Fruit fly (Drosophila melanogaster) whole organism, embryonic: ENCODE data around the gene TBC1d7.

Source experiments
- ATbp ChIP-seq: fragments of 200-800 bp; sonication (Bioruptor generic); optimal IDR thresholded peaks from 2 replicates; lab custom pipeline; 2017; ENCODE audit warnings: missing biosample characterization, mild to moderate bottlenecking, missing genetic modification characterization, missing genetic modification reagents
- CG10267 ChIP-seq: fragments of 200-800 bp; sonication (Bioruptor generic); optimal IDR thresholded peaks from 2 replicates; lab custom pipeline; 2018; ENCODE audit warnings: missing biosample characterization, mild to moderate bottlenecking, missing genetic modification characterization, moderate library complexity
- CG10431 ChIP-seq: fragments of 200-800 bp; sonication (Bioruptor generic); optimal IDR thresholded peaks from 3 replicates; lab custom pipeline; 2018; ENCODE audit warnings: missing biosample characterization, mild to moderate bottlenecking, missing genetic modification characterization
- CG12236 ChIP-seq: fragments of 200-800 bp; sonication (Bioruptor generic); optimal IDR thresholded peaks from 2 replicates; lab custom pipeline; 2016; ENCODE audit warnings: missing biosample characterization, missing genetic modification characterization
- CG13123 ChIP-seq: fragments of 200-800 bp; sonication (Bioruptor generic); optimal IDR thresholded peaks from 2 replicates; lab custom pipeline; 2016; ENCODE audit warnings: missing biosample characterization, missing genetic modification characterization
- CG13775 ChIP-seq: fragments of 200-800 bp; sonication (Bioruptor generic); optimal IDR thresholded peaks from 3 replicates; lab custom pipeline; 2017; ENCODE audit warnings: missing biosample characterization, mild to moderate bottlenecking, missing genetic modification characterization
- CG15269 ChIP-seq: fragments of 200-800 bp; sonication (Bioruptor generic); optimal IDR thresholded peaks from 2 replicates; lab custom pipeline; 2018; ENCODE audit warnings: missing biosample characterization, mild to moderate bottlenecking, missing genetic modification characterization, moderate library complexity
- CG17359 ChIP-seq: fragments of 200-800 bp; sonication (Bioruptor generic); optimal IDR thresholded peaks from 3 replicates; lab custom pipeline; 2018; ENCODE audit warnings: missing biosample characterization, mild to moderate bottlenecking, missing genetic modification characterization, moderate library complexity
- CG17912 ChIP-seq: fragments of 200-800 bp; sonication (Bioruptor generic); optimal IDR thresholded peaks from 2 replicates; lab custom pipeline; 2018; ENCODE audit warnings: missing biosample characterization, mild to moderate bottlenecking, missing genetic modification characterization
- CG2129 ChIP-seq: fragments of 200-800 bp; sonication (Bioruptor generic); IDR thresholded peaks from 2 replicates; pipeline ENCODE4 v1.3.6; 2022; ENCODE audit warnings: missing biosample characterization, missing genetic modification characterization; ENCODE audit not compliant: partially characterized antibody
- CG2199 ChIP-seq: fragments of 200-800 bp; sonication (Bioruptor generic); IDR thresholded peaks from 3 replicates; pipeline ENCODE4 v1.3.6; 2022; ENCODE audit warnings: missing biosample characterization, missing genetic modification characterization
- CG2712 ChIP-seq: fragments of 200-800 bp; optimal IDR thresholded peaks from 3 replicates; lab custom pipeline; 2019; ENCODE audit warnings: missing biosample characterization, mild to moderate bottlenecking, missing genetic modification characterization, moderate library complexity
- CG30431 ChIP-seq: fragments of 200-800 bp; sonication (Bioruptor generic); optimal IDR thresholded peaks from 2 replicates; lab custom pipeline; 2017; ENCODE audit warnings: missing biosample characterization, missing genetic modification characterization
- CG32767 ChIP-seq: fragments of 200-800 bp; sonication (Bioruptor generic); IDR thresholded peaks from 2 replicates; pipeline ENCODE4 v1.3.6; 2022; ENCODE audit warnings: missing biosample characterization, missing genetic modification characterization
- CG5180 ChIP-seq: fragments of 200-800 bp; sonication (Bioruptor generic); optimal IDR thresholded peaks from 3 replicates; lab custom pipeline; 2017; ENCODE audit warnings: missing biosample characterization, missing genetic modification characterization, mild to moderate bottlenecking, moderate library complexity, missing genetic modification reagents
- CG6254 ChIP-seq: fragments of 200-800 bp; sonication (Bioruptor generic); optimal IDR thresholded peaks from 3 replicates; lab custom pipeline; 2017; ENCODE audit warnings: mild to moderate bottlenecking, missing biosample characterization, missing genetic modification reagents, missing genetic modification characterization
- CG7372 ChIP-seq: fragments of 200-800 bp; sonication (Bioruptor generic); IDR thresholded peaks from 2 replicates; pipeline ENCODE4 v1.3.6; 2022; ENCODE audit warnings: missing biosample characterization, missing genetic modification characterization
- CG7556 ChIP-seq: fragments of 200-800 bp; sonication (Bioruptor generic); optimal IDR thresholded peaks from 2 replicates; lab custom pipeline; 2017; ENCODE audit warnings: missing biosample characterization, mild to moderate bottlenecking, missing genetic modification characterization
- CG9727 ChIP-seq: fragments of 200-800 bp; sonication (Bioruptor generic); optimal IDR thresholded peaks from 3 replicates; lab custom pipeline; 2017; ENCODE audit warnings: missing biosample characterization, mild to moderate bottlenecking, missing genetic modification characterization
- CG9817 ChIP-seq: fragments of 200-800 bp; sonication (Bioruptor generic); optimal IDR thresholded peaks from 2 replicates; lab custom pipeline; 2018; ENCODE audit warnings: missing biosample characterization, mild to moderate bottlenecking, missing genetic modification characterization, moderate library complexity
- Dip3 ChIP-seq: fragments of 200-800 bp; sonication (Bioruptor generic); optimal IDR thresholded peaks from 3 replicates; lab custom pipeline; 2016; ENCODE audit warnings: missing biosample characterization, missing genetic modification characterization
- Eip74EF ChIP-seq, 2 experiments: fragments of 200-800 bp in 1 of 2; fragments of >200 bp in 1 of 2; sonication (Bioruptor generic) in 1 of 2; optimal IDR thresholded peaks; 2 replicates each; lab custom pipeline; 2017 to 2019; ENCODE audit warnings: missing biosample characterization in 2 of 2, missing genetic modification characterization in 2 of 2, mild to moderate bottlenecking in 1 of 2, moderate library complexity in 1 of 2
- GATAe ChIP-seq: fragments of 200-800 bp; sonication (Bioruptor generic); conservative IDR thresholded peaks from 2 replicates; pipeline ENCODE4 v1.3.6; 2022; ENCODE audit warnings: missing biosample characterization, missing genetic modification characterization
- HLH4C ChIP-seq: fragments of 200-800 bp; sonication (Bioruptor generic); IDR thresholded peaks from 3 replicates; pipeline ENCODE4 v1.3.6; 2022; ENCODE audit warnings: missing biosample characterization, missing genetic modification characterization; ENCODE audit not compliant: partially characterized antibody
- Mrtf ChIP-seq: fragments of 200-800 bp; sonication (Bioruptor generic); IDR thresholded peaks from 3 replicates; pipeline ENCODE4 v1.3.6; 2022; ENCODE audit warnings: missing biosample characterization, missing genetic modification characterization
- Scr ChIP-seq: fragments of 200-800 bp; sonication (Bioruptor generic); IDR thresholded peaks from 2 replicates; pipeline ENCODE4 v1.3.6; 2022; ENCODE audit warnings: missing biosample characterization, missing genetic modification characterization; ENCODE audit not compliant: partially characterized antibody
- Stat92E ChIP-seq, 3 experiments: fragments of >200 bp in 2 of 3; fragments of 200-800 bp in 1 of 3; sonication (Bioruptor generic) in 1 of 3; optimal IDR thresholded peaks; 2 replicates each; lab custom pipeline; 2017 to 2019; ENCODE audit warnings: missing biosample characterization in 3 of 3, missing genetic modification characterization in 3 of 3, mild to moderate bottlenecking in 1 of 3, moderate library complexity in 1 of 3
- TFAM ChIP-seq: fragments of 200-800 bp; sonication (Bioruptor generic); optimal IDR thresholded peaks from 2 replicates; lab custom pipeline; 2017; ENCODE audit warnings: missing biosample characterization, missing genetic modification characterization, inconsistent platforms
- Taf1 ChIP-seq: fragments of 200-800 bp; sonication (Bioruptor generic); IDR thresholded peaks from 2 replicates; pipeline ENCODE4 v1.3.6; 2022; ENCODE audit warnings: missing biosample characterization, missing genetic modification characterization
- Trl ChIP-seq, 3 experiments: fragments of >200 bp in 2 of 3; fragments of 200-800 bp in 1 of 3; sonication (Bioruptor generic) in 1 of 3; optimal IDR thresholded peaks; 2 replicates in 1 of 3; 3 replicates in 2 of 3; lab custom pipeline; 2016 to 2017; ENCODE audit warnings: missing biosample characterization in 1 of 3, missing genetic modification characterization in 1 of 3
- btn ChIP-seq: fragments of 200-800 bp; sonication (Bioruptor generic); optimal IDR thresholded peaks from 2 replicates; lab custom pipeline; 2016; ENCODE audit warnings: missing biosample characterization, missing genetic modification characterization
- ci ChIP-seq: fragments of 200-800 bp; sonication (Bioruptor generic); IDR thresholded peaks from 3 replicates; pipeline ENCODE4 v1.3.6; 2022; ENCODE audit warnings: missing biosample characterization, missing genetic modification characterization
- dimm ChIP-seq: fragments of 200-800 bp; sonication (Bioruptor generic); IDR thresholded peaks from 2 replicates; pipeline ENCODE4 v1.3.6; 2022; ENCODE audit warnings: missing biosample characterization, missing genetic modification characterization
- grau ChIP-seq: fragments of 200-800 bp; optimal IDR thresholded peaks from 3 replicates; lab custom pipeline; 2019; ENCODE audit warnings: missing biosample characterization, mild to moderate bottlenecking, missing genetic modification characterization, moderate library complexity
- hth ChIP-seq: fragments of >200 bp; optimal IDR thresholded peaks from 2 replicates; lab custom pipeline; 2017; ENCODE audit warnings: inconsistent platforms
- jigr1 ChIP-seq: fragments of 200-800 bp; sonication (Bioruptor generic); IDR thresholded peaks from 3 replicates; pipeline ENCODE4 v1.3.6; 2022; ENCODE audit warnings: missing biosample characterization, missing genetic modification characterization
- klu ChIP-seq: fragments of 200-800 bp; sonication (Bioruptor generic); IDR thresholded peaks from 2 replicates; pipeline ENCODE4 v1.3.6; 2022; ENCODE audit warnings: missing biosample characterization, missing genetic modification characterization
- kni ChIP-seq: fragments of 200-800 bp; sonication (Bioruptor generic); optimal IDR thresholded peaks from 3 replicates; lab custom pipeline; 2017; ENCODE audit warnings: mild to moderate bottlenecking, missing biosample characterization, missing genetic modification reagents, missing genetic modification characterization
- prd ChIP-seq, 3 experiments: fragments of >200 bp in 2 of 3; fragments of 200-800 bp in 1 of 3; sonication (Bioruptor generic) in 1 of 3; optimal IDR thresholded peaks in 2 of 3; IDR thresholded peaks in 1 of 3; 2 replicates in 2 of 3; 3 replicates in 1 of 3; pipeline versions ENCODE4 v1.3.6 to Lab custom; 2017 to 2022; ENCODE audit warnings: missing biosample characterization in 1 of 3, missing genetic modification characterization in 1 of 3
- psq ChIP-seq: fragments of 200-800 bp; sonication (Bioruptor generic); optimal IDR thresholded peaks from 2 replicates; lab custom pipeline; 2017; ENCODE audit warnings: missing biosample characterization, missing genetic modification characterization
- ro ChIP-seq: fragments of 200-800 bp; sonication (Bioruptor generic); IDR thresholded peaks from 2 replicates; pipeline ENCODE4 v1.3.6; 2022; ENCODE audit warnings: missing biosample characterization, missing genetic modification characterization
- sim ChIP-seq: fragments of 200-800 bp; sonication (Bioruptor generic); IDR thresholded peaks from 2 replicates; pipeline ENCODE4 v1.3.6; 2022; ENCODE audit warnings: missing biosample characterization, missing genetic modification characterization
- stc ChIP-seq: fragments of 200-800 bp; sonication (Bioruptor generic); IDR thresholded peaks from 2 replicates; pipeline ENCODE4 v1.3.6; 2022; ENCODE audit warnings: missing biosample characterization, missing genetic modification characterization
- tll ChIP-seq, 2 experiments: fragments of 200-800 bp in 1 of 2; fragments of >200 bp in 1 of 2; sonication (Bioruptor generic) in 1 of 2; optimal IDR thresholded peaks; 2 replicates each; lab custom pipeline; 2017 to 2019; ENCODE audit warnings: missing biosample characterization in 2 of 2, missing genetic modification characterization in 2 of 2, mild to moderate bottlenecking in 1 of 2, moderate library complexity in 1 of 2
- twi ChIP-seq: fragments of 200-800 bp; optimal IDR thresholded peaks from 2 replicates; lab custom pipeline; 2019; ENCODE audit warnings: missing biosample characterization, mild to moderate bottlenecking, missing genetic modification characterization, moderate library complexity
- unc-4 ChIP-seq: fragments of 200-800 bp; sonication (Bioruptor generic); IDR thresholded peaks from 2 replicates; pipeline ENCODE4 v1.3.6; 2022; ENCODE audit warnings: missing biosample characterization, missing genetic modification characterization; ENCODE audit not compliant: partially characterized antibody
- zen ChIP-seq: fragments of 200-800 bp; sonication (Bioruptor generic); optimal IDR thresholded peaks from 3 replicates; lab custom pipeline; 2018; ENCODE audit warnings: missing biosample characterization, mild to moderate bottlenecking, missing genetic modification characterization, moderate library complexity

TBC1d7 gene

dm6 chr3R:24112320-24113069 lies 49.0 kb upstream of the TBC1d7 start, which contains the start of gene CG13605 (continued):
- TF ChIP-seq stc (peak; percentile 65; the same call in 1 of the 2 replicates), CG17359 (tag; lab: Kevin White, UChicago) (peak; percentile 82), CG32767 (GFP tag; lab: Robert Waterston, UW) (no peak), grau (peak; percentile 77), CG15269 (peak; percentile 87), CG5180 (GFP tag; lab: Kevin White, UChicago) (peak; percentile 31), unc-4 (GFP tag; lab: Robert Waterston, UW) (no peak), prd (optimal IDR thresholded peaks at IDR 0.05; lab: Kevin White, UChicago) (no peak), prd (GFP tag; IDR thresholded peaks at IDR 0.05; lab: Robert Waterston, UW) (peak; percentile 67), hth (lab: Kevin White, UChicago) (no peak), kni (GFP tag; lab: Kevin White, UChicago) (no peak), Dip3 (GFP tag; lab: Kevin White, UChicago) (peak; percentile 48), CG9727 (peak; percentile 71), Trl (optimal IDR thresholded peaks at IDR 0.05; lab: Kevin White, UChicago) (no peak), Trl (GFP tag; optimal IDR thresholded peaks at IDR 0.05; lab: Kevin White, UChicago) (peak; percentile 62), CG6254 (GFP tag; lab: Kevin White, UChicago) (peak; percentile 77), Stat92E (GFP tag; optimal IDR thresholded peaks at IDR 0.05; lab: Kevin White, UChicago) (peak in 1 of 3 experiments; percentile 64), Scr (no peak), CG12236 (GFP tag; lab: Kevin White, UChicago) (no peak), Taf1 (GFP tag; lab: Robert Waterston, UW) (peak; percentile 61; the same call in 1 of the 2 replicates), CG2712 (tag; lab: Kevin White, UChicago) (peak; percentile 80), CG7556 (peak; percentile 75), CG10267 (peak; percentile 72), CG7372 (GFP tag; lab: Robert Waterston, UW) (no peak), TFAM (GFP tag; lab: Kevin White, UChicago) (no peak), CG17912 (GFP tag; lab: Kevin White, UChicago) (no peak), sim (GFP tag; lab: Robert Waterston, UW) (no peak), ci (GFP tag; lab: Robert Waterston, UW) (peak; percentile 80), CG2199 (GFP tag; lab: Robert Waterston, UW) (0 out of 3 replicates have a peak, but pooled peaks have one; percentile 17), tll (GFP tag; optimal IDR thresholded peaks at IDR 0.05; lab: Kevin White, UChicago) (no peak), twi (tag; lab: Kevin White, UChicago) (peak; percentile 28), CG13775 (peak; percentile 63), CG13123 (GFP tag; lab: Kevin White, UChicago) (no peak), btn (no peak), CG10431 (GFP tag; lab: Kevin White, UChicago) (peak; percentile 46), Mrtf (GFP tag; lab: Robert Waterston, UW) (peak; percentile 61; the same call in 2 of the 3 replicates), HLH4C (GFP tag; lab: Robert Waterston, UW) (0 out of 3 replicates have a peak, but pooled peaks have one; percentile 33), dimm (GFP tag; lab: Robert Waterston, UW) (no peak), Eip74EF (GFP tag; optimal IDR thresholded peaks at IDR 0.05; lab: Kevin White, UChicago) (peak in 1 of 2 experiments; percentile 69), CG9817 (tag; lab: Kevin White, UChicago) (peak; percentile 61), psq (GFP tag; lab: Kevin White, UChicago) (peak; percentile 23), ro (GFP tag; lab: Robert Waterston, UW) (no peak), CG30431 (peak; percentile 30), GATAe (GFP tag; lab: Robert Waterston, UW) (no peak), zen (tag; lab: Kevin White, UChicago) (peak; percentile 48), CG2129 (no peak), ATbp (GFP tag; lab: Kevin White, UChicago) (peak; percentile 78), klu (GFP tag; lab: Robert Waterston, UW) (peak; percentile 46; the same call in 1 of the 2 replicates), jigr1 (GFP tag; lab: Robert Waterston, UW) (no peak)
